Worm (Caenorhabditis elegans) whole organism, L2 larva: Measurements from ENCODE around the gene mans-3.

Experiments used
- F13H6.1 ChIP-seq: sonication (generic microtip); optimal IDR thresholded peaks from 2 replicates; lab custom pipeline; 2016; ENCODE audit warnings: missing genetic modification characterization, missing compliant biosample characterization
- ZK546.5 ChIP-seq: sonication (generic microtip); optimal IDR thresholded peaks from 2 replicates; lab custom pipeline; 2017; ENCODE audit warnings: missing biosample characterization, missing genetic modification characterization
- alr-1 ChIP-seq: fragments of 150-350 bp; optimal IDR thresholded peaks from 2 replicates; lab custom pipeline; 2014; ENCODE audit warnings: missing biosample characterization, missing genetic modification characterization
- aly-2 ChIP-seq: fragments of 150-350 bp; optimal IDR thresholded peaks from 2 replicates; lab custom pipeline; 2014; ENCODE audit warnings: missing biosample characterization, missing genetic modification characterization
- ama-1 ChIP-seq: fragments of 150-350 bp; optimal IDR thresholded peaks from 2 replicates; lab custom pipeline; 2018; ENCODE audit warnings: inconsistent platforms
- ceh-16 ChIP-seq: fragments of 150-350 bp; optimal IDR thresholded peaks from 2 replicates; lab custom pipeline; 2014; ENCODE audit warnings: missing biosample characterization, missing genetic modification characterization
- ceh-82 ChIP-seq: fragments of 150-350 bp; optimal IDR thresholded peaks from 2 replicates; lab custom pipeline; 2014; ENCODE audit warnings: missing biosample characterization, missing genetic modification characterization
- crh-2 ChIP-seq: sonication (generic microtip); optimal IDR thresholded peaks from 2 replicates; lab custom pipeline; 2017; ENCODE audit warnings: missing biosample characterization, missing genetic modification characterization
- elt-1 ChIP-seq: fragments of 150-350 bp; optimal IDR thresholded peaks from 2 replicates; lab custom pipeline; 2014; ENCODE audit warnings: missing biosample characterization, missing genetic modification characterization
- elt-3 ChIP-seq: sonication (generic microtip); optimal IDR thresholded peaks from 2 replicates; lab custom pipeline; 2017; ENCODE audit warnings: missing biosample characterization, missing genetic modification characterization
- fos-1 ChIP-seq: fragments of 150-350 bp; optimal IDR thresholded peaks from 2 replicates; lab custom pipeline; 2014; ENCODE audit warnings: missing biosample characterization, missing genetic modification characterization
- gmeb-1 ChIP-seq: fragments of 150-350 bp; optimal IDR thresholded peaks from 2 replicates; lab custom pipeline; 2014; ENCODE audit warnings: missing biosample characterization, missing genetic modification characterization
- lin-11 ChIP-seq: fragments of 150-350 bp; sonication (generic microtip); optimal IDR thresholded peaks from 2 replicates; lab custom pipeline; 2014; ENCODE audit warnings: missing biosample characterization, missing genetic modification characterization, inconsistent platforms, mixed read lengths
- lin-39 ChIP-seq: fragments of 150-350 bp; optimal IDR thresholded peaks from 2 replicates; lab custom pipeline; 2014; ENCODE audit warnings: missing biosample characterization, missing genetic modification reagents, missing genetic modification characterization
- lsy-2 ChIP-seq, 2 experiments: fragments of 150-350 bp in 1 of 2; sonication (generic microtip) in 1 of 2; optimal IDR thresholded peaks; 2 replicates each; lab custom pipeline; 2014 to 2017; ENCODE audit warnings: missing biosample characterization in 2 of 2, missing genetic modification characterization in 2 of 2
- mab-5 ChIP-seq: fragments of 150-350 bp; optimal IDR thresholded peaks from 2 replicates; lab custom pipeline; 2014; ENCODE audit warnings: missing biosample characterization, missing genetic modification characterization
- nhr-10 ChIP-seq: sonication (generic microtip); optimal IDR thresholded peaks from 2 replicates; lab custom pipeline; 2017; ENCODE audit warnings: missing biosample characterization, missing genetic modification characterization
- nhr-11 ChIP-seq: fragments of 150-350 bp; optimal IDR thresholded peaks from 2 replicates; lab custom pipeline; 2014; ENCODE audit warnings: missing biosample characterization, missing genetic modification characterization
- nhr-129 ChIP-seq: fragments of 150-350 bp; optimal IDR thresholded peaks from 2 replicates; lab custom pipeline; 2014; ENCODE audit warnings: missing biosample characterization, missing genetic modification characterization
- nhr-21 ChIP-seq: fragments of 150-350 bp; optimal IDR thresholded peaks from 2 replicates; lab custom pipeline; 2014; ENCODE audit warnings: missing biosample characterization, missing genetic modification characterization
- nhr-237 ChIP-seq: fragments of 150-350 bp; optimal IDR thresholded peaks from 2 replicates; lab custom pipeline; 2014; ENCODE audit warnings: missing biosample characterization, missing genetic modification characterization
- nhr-25 ChIP-seq: fragments of 150-350 bp; sonication (generic microtip); optimal IDR thresholded peaks from 3 replicates; lab custom pipeline; 2014; ENCODE audit warnings: missing biosample characterization, missing genetic modification characterization
- sem-4 ChIP-seq: fragments of 150-350 bp; optimal IDR thresholded peaks from 2 replicates; lab custom pipeline; 2014; ENCODE audit warnings: missing biosample characterization, missing genetic modification reagents, missing genetic modification characterization
- skn-1 ChIP-seq: sonication (generic microtip); optimal IDR thresholded peaks from 2 replicates; lab custom pipeline; 2017; ENCODE audit warnings: missing biosample characterization, missing genetic modification characterization
- sma-3 ChIP-seq: sonication (generic microtip); optimal IDR thresholded peaks from 2 replicates; lab custom pipeline; 2016; ENCODE audit warnings: missing genetic modification reagents, missing genetic modification characterization, missing compliant biosample characterization
- sma-9 ChIP-seq, 2 experiments: fragments of 150-350 bp in 1 of 2; sonication (generic microtip) in 1 of 2; optimal IDR thresholded peaks; 2 replicates each; lab custom pipeline; 2014 to 2016; ENCODE audit warnings: missing genetic modification characterization in 2 of 2, mild to moderate bottlenecking in 1 of 2, missing biosample characterization in 1 of 2, missing compliant biosample characterization in 1 of 2, missing genetic modification reagents in 1 of 2, moderate library complexity in 1 of 2
- unc-39 ChIP-seq: fragments of 150-350 bp; optimal IDR thresholded peaks from 2 replicates; lab custom pipeline; 2014; ENCODE audit warnings: missing biosample characterization, missing genetic modification characterization
- unc-55 ChIP-seq: fragments of 150-350 bp; sonication (generic microtip); optimal IDR thresholded peaks from 3 replicates; lab custom pipeline; 2014; ENCODE audit warnings: missing biosample characterization, missing genetic modification reagents, missing genetic modification characterization
- unc-62 ChIP-seq: fragments of 150-350 bp; optimal IDR thresholded peaks from 2 replicates; lab custom pipeline; 2014; ENCODE audit warnings: missing biosample characterization, missing genetic modification reagents, missing genetic modification characterization
- zag-1 ChIP-seq: fragments of 150-350 bp; optimal IDR thresholded peaks from 2 replicates; lab custom pipeline; 2014; ENCODE audit warnings: missing biosample characterization, missing genetic modification characterization
- ztf-1 ChIP-seq: fragments of 200-800 bp; sonication (Bioruptor generic); conservative IDR thresholded peaks from 2 replicates; pipeline ENCODE4 v1.3.6; 2022; ENCODE audit warnings: missing genetic modification characterization, missing compliant biosample characterization
- ztf-4 ChIP-seq: fragments of 150-350 bp; optimal IDR thresholded peaks from 2 replicates; lab custom pipeline; 2014; ENCODE audit warnings: missing biosample characterization, missing genetic modification characterization

The mans-3 gene

DNA sequence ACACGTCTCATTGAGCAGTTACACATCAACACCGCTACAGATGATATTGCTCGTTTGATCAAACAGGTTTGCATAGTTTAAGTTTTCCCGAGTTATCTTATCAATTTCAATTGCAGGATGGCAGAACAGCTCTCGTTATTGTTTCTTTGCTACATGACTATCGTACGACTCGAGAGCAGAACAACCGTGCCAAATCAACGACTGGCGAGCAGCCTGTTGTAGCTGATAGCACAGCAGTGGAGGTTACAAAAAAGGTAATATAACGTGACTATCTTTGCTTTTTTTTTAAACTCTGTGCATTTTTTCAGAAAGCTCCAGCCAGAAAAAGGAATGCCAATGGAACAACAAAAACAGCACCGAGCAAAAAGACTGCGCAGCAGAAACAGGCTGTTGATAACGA is 37.2 kb downstream of the mans-3 start:
- TF ChIP-seq skn-1 (tag; lab: Kevin White, UChicago) (no peak), fos-1 (tag; lab: Kevin White, UChicago) (peak; percentile 43)

DNA sequence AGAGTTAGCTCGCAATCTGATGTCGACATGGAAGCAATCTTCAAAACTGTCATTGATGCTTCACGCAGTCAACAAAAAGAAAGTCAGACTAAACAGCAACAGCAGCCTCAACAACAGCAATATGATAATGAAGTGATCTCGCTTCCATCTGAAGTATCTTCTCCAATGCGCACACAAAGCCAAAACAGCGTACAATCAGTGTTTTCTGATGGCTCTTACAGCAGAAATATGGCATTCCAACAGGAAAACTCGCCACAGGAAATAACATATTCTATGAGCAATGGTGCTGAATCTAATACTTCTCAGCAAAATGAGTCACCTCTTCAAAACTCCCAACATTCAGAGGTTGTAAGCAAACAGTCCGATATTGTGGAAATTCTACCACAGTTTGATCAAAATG is 37.7 kb downstream of the mans-3 start:
- TF ChIP-seq nhr-11 (tag; lab: Kevin White, UChicago) (no peak), ama-1 (lab: Kevin White, UChicago) (no peak), aly-2 (no peak), nhr-10 (tag; lab: Kevin White, UChicago) (no peak), gmeb-1 (no peak), unc-55 (GFP tag; lab: Kevin White, UChicago) (no peak), lin-39 (tag; lab: Kevin White, UChicago) (no peak), crh-2 (tag; lab: Kevin White, UChicago) (no peak), unc-39 (no peak), elt-1 (tag; lab: Kevin White, UChicago) (no peak), unc-62 (GFP tag; lab: Kevin White, UChicago) (no peak), sma-9 (GFP tag; optimal IDR thresholded peaks at IDR 0.05; lab: Kevin White, UChicago) (no peak), sma-9 (tag; optimal IDR thresholded peaks at IDR 0.05; lab: Kevin White, UChicago) (no peak), zag-1 (tag; lab: Kevin White, UChicago) (no peak), nhr-237 (tag; lab: Kevin White, UChicago) (no peak), ztf-1 (GFP tag; lab: Robert Waterston, UW) (no peak), ceh-82 (tag; lab: Kevin White, UChicago) (no peak), nhr-129 (tag; lab: Kevin White, UChicago) (no peak), ceh-16 (tag; lab: Kevin White, UChicago) (no peak)
- TF ChIP-seq, all 48 proteins: peak for 0

DNA sequence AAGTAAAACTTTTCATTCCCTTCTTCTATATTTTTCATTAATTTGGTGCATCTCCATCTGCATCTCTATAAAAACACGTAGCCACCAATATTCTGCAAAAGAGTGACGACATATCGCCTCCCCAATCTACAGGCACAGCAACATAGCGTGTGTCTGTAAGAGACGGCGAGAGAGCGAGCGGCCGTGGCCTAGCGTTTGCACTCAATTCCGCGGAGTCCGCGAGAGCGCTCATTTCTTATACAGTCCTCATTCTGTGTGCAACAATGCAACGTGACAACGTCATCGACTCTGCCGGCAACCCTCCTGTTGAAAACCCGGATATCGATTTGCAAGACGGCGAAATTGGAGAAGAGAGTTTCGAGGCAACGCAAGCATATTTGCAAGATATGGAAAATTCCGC is 40.4 kb downstream of the mans-3 start, which contains the start of gene H28G03.2:
TSS of gene H28G03.2 (plus strand) at position 200 of the 400 bp plus-strand sequence.
- TF ChIP-seq unc-62 (GFP tag; lab: Kevin White, UChicago) (no peak), elt-1 (tag; lab: Kevin White, UChicago) (no peak), lin-11 (no peak), sma-3 (no peak), nhr-129 (tag; lab: Kevin White, UChicago) (peak; percentile 22), skn-1 (tag; lab: Kevin White, UChicago) (no peak), nhr-237 (tag; lab: Kevin White, UChicago) (no peak), sma-9 (GFP tag; optimal IDR thresholded peaks at IDR 0.05; lab: Kevin White, UChicago) (peak; percentile 18), sma-9 (tag; optimal IDR thresholded peaks at IDR 0.05; lab: Kevin White, UChicago) (no peak)

DNA sequence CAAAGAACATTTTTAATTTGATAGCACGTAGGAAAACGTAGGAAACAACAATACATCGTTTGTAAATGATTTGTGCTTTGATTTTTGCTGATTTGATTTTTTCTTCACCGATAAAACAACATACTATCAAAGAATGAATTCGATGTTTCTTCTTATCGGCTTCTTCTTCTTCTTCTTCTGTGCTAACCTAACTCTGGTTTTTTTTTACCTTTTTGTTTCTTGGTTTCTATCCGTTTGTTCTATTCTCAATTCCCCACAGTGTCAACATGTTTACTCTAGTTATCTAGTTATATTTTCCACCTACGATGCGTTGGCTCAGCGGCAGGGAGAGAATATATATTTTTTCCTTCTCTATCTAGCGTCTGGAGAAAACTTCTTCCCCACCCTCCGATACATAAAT is 42.6 kb downstream of the mans-3 start:
- TF ChIP-seq nhr-129 (tag; lab: Kevin White, UChicago) (no peak), alr-1 (tag; lab: Kevin White, UChicago) (no peak), elt-3 (tag; lab: Kevin White, UChicago) (no peak), fos-1 (tag; lab: Kevin White, UChicago) (peak; percentile 14), crh-2 (tag; lab: Kevin White, UChicago) (peak; percentile 13), sma-3 (no peak), ZK546.5 (tag; lab: Kevin White, UChicago) (no peak)

DNA sequence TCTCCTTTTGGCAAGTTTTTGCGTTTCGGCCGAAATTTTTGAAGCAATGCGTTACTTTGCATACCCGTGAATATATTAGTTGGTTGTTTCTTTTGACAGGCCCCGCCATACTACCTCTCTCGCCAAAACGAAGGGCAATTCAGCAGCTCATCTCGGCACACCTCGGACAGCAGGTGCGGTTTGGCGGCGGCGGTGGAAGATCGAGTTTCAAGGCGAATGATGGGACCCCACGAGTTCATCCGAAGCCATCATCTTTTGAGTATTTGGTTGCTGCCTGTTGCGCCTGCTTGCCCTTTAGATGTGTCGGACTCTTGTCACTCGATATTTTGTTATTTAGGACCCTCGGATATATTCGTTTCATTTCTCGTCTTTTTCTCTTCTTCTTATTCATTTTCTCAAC is 43.1 kb downstream of the mans-3 start:
- TF ChIP-seq lsy-2 (tag; optimal IDR thresholded peaks at IDR 0.05; lab: Kevin White, UChicago) (peak in 1 of 2 experiments; percentile 8), ztf-1 (GFP tag; lab: Robert Waterston, UW) (no peak), F13H6.1 (peak; percentile 71), zag-1 (tag; lab: Kevin White, UChicago) (no peak), unc-62 (GFP tag; lab: Kevin White, UChicago) (no peak), alr-1 (tag; lab: Kevin White, UChicago) (no peak), sma-3 (no peak), ztf-4 (no peak), nhr-21 (no peak), nhr-237 (tag; lab: Kevin White, UChicago) (no peak), lin-11 (no peak), sem-4 (tag; lab: Kevin White, UChicago) (no peak), nhr-25 (no peak), nhr-129 (tag; lab: Kevin White, UChicago) (peak; percentile 22), mab-5 (tag; lab: Kevin White, UChicago) (no peak), ceh-16 (tag; lab: Kevin White, UChicago) (no peak)
